Fruit fly (Drosophila melanogaster) whole organism, embryonic: ENCODE data around the gene Dhps.

Source experiments
- CG30403 ChIP-seq: fragments of 200-800 bp; sonication (Bioruptor generic); optimal IDR thresholded peaks from 3 replicates; lab custom pipeline; 2016; ENCODE audit warnings: missing biosample characterization, missing genetic modification characterization
- CG7786 ChIP-seq: fragments of 200-800 bp; sonication (Bioruptor generic); optimal IDR thresholded peaks from 2 replicates; lab custom pipeline; 2016; ENCODE audit warnings: missing biosample characterization, missing genetic modification characterization
- CG9437 ChIP-seq: fragments of 200-800 bp; sonication (Bioruptor generic); optimal IDR thresholded peaks from 2 replicates; lab custom pipeline; 2018; ENCODE audit warnings: missing biosample characterization, mild to moderate bottlenecking, missing genetic modification characterization
- Camta ChIP-seq: fragments of 200-800 bp; sonication (Bioruptor generic); optimal IDR thresholded peaks from 2 replicates; lab custom pipeline; 2016; ENCODE audit warnings: missing biosample characterization, missing genetic modification characterization
- Lim3 ChIP-seq: fragments of 200-800 bp; sonication (Bioruptor generic); IDR thresholded peaks from 2 replicates; pipeline ENCODE4 v1.3.6; 2022; ENCODE audit warnings: missing biosample characterization, missing genetic modification characterization
- crc ChIP-seq: fragments of 200-800 bp; sonication (Bioruptor generic); optimal IDR thresholded peaks from 2 replicates; lab custom pipeline; 2016; ENCODE audit warnings: missing biosample characterization, missing genetic modification characterization
- exex ChIP-seq: fragments of 200-800 bp; sonication (Bioruptor generic); optimal IDR thresholded peaks from 4 replicates; lab custom pipeline; 2018; ENCODE audit warnings: missing biosample characterization, mild to moderate bottlenecking, missing genetic modification characterization, moderate library complexity
- kni ChIP-seq: fragments of 200-800 bp; sonication (Bioruptor generic); optimal IDR thresholded peaks from 3 replicates; lab custom pipeline; 2017; ENCODE audit warnings: mild to moderate bottlenecking, missing biosample characterization, missing genetic modification reagents, missing genetic modification characterization
- oc ChIP-seq: fragments of 200-800 bp; sonication (Bioruptor generic); optimal IDR thresholded peaks from 2 replicates; lab custom pipeline; 2018; ENCODE audit warnings: missing biosample characterization, mild to moderate bottlenecking, missing genetic modification characterization, moderate library complexity

DNA sequence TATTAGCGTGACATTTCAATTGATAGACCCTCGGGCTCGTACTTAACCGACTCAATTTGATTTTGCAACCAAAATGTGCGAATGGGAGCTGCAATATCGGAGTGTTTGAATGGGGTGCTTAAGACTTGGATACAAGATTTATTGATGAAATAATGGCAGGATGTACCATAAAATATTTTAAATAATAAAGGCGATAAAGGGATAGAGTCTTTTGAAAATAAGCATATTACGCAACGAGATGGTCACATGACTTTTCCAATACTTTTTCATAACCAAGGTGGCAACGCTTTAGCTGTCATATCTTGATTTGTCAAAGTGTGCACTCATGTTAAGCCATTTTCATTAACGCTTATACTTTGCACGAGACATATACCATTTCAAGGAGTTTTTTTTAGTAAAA, 30.9 kb downstream of the Dhps start, which contains the start of gene eIF4E3:
- TF ChIP-seq crc (GFP tag; lab: Kevin White, UChicago), result no peak
- no peak for TF ChIP-seq exex (tag; lab: Kevin White, UChicago)
- TF ChIP-seq CG30403 (GFP tag; lab: Kevin White, UChicago), result no peak
- no peak for TF ChIP-seq Camta (GFP tag; lab: Kevin White, UChicago)
- TF ChIP-seq kni, result no peak
- no peak for TF ChIP-seq Lim3 (GFP tag; lab: Robert Waterston, UW)
- TF ChIP-seq CG7786 (GFP tag; lab: Kevin White, UChicago), result no peak
- no peak for TF ChIP-seq CG9437 (GFP tag; lab: Kevin White, UChicago)
- TF ChIP-seq oc (tag; lab: Kevin White, UChicago), result no peak
